Worm (Caenorhabditis elegans): Measurements from ENCODE around the gene F59E12.3.

DNA sequence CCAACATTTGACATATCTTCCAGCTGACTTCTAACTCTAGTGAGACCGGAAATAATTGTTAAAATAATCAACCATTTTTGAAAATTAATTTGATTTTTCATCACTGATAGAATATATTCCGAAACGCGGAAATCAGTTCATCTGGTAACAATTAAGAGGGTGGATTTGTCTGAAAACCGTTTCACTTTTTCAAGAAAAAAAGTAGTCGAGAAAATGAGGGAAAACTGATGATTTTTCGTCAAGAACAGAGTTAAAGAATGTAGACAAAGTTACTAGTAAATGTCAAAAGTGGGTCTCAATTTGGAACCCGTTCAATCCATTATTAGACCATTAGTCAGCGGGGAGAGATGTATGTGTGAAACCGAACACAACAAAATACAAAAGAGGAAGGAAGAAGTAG is 35.0 kb upstream of the F59E12.3 start, which contains the start of gene C17G10.6:
- TF ChIP-seq Y53G8AR.9 (GFP tag; conservative IDR thresholded peaks at IDR 0.05), result no peak
- no peak for TF ChIP-seq T07F8.4 (tag; optimal IDR thresholded peaks at IDR 0.05)
- no peak for TF ChIP-seq chd-7 (tag; optimal IDR thresholded peaks at IDR 0.05)
- no peak for TF ChIP-seq egl-18 (GFP tag; IDR thresholded peaks at IDR 0.05)
- no peak for TF ChIP-seq nhr-27 (tag; optimal IDR thresholded peaks at IDR 0.05)
- TF ChIP-seq unc-62 (GFP tag; optimal IDR thresholded peaks at IDR 0.05), result no peak
- TF ChIP-seq sea-2 (GFP tag; IDR thresholded peaks at IDR 0.05), result no peak
- no peak for TF ChIP-seq attf-6 (GFP tag; IDR thresholded peaks at IDR 0.05)
- TF ChIP-seq rec-8 (tag; optimal IDR thresholded peaks at IDR 0.05), result no peak
- TF ChIP-seq hmg-20 (GFP tag; IDR thresholded peaks at IDR 0.05), result no peak
- no peak for TF ChIP-seq snpc-4 (GFP tag; optimal IDR thresholded peaks at IDR 0.05)
- no peak for TF ChIP-seq snpc-4 (tag; optimal IDR thresholded peaks at IDR 0.05)
- TF ChIP-seq ZK185.1 (tag; optimal IDR thresholded peaks at IDR 0.05; ENCODE audit: poor library complexity, severe bottlenecking), result no peak
- TF ChIP-seq B0035.1 (tag; optimal IDR thresholded peaks at IDR 0.05), result no peak
- no peak for TF ChIP-seq ztf-3 (GFP tag; optimal IDR thresholded peaks at IDR 0.05)

All from whole organism, young adult.